Fruit fly (Drosophila melanogaster) whole organism, embryonic: ENCODE data around the gene bmm.
A peak's percentile ranks its signal among the peaks of the same experiment; 100 is the strongest.

Source experiments
- BEAF-32 ChIP-seq: fragments of 200-800 bp; sonication (Bioruptor generic); optimal IDR thresholded peaks from 3 replicates; lab custom pipeline; 2017; ENCODE audit warnings: missing biosample characterization, missing genetic modification characterization, mild to moderate bottlenecking, moderate library complexity, missing genetic modification reagents
- CG10274 ChIP-seq: fragments of 200-800 bp; sonication (Bioruptor generic); optimal IDR thresholded peaks from 3 replicates; lab custom pipeline; 2017; ENCODE audit warnings: missing biosample characterization, mild to moderate bottlenecking, missing genetic modification characterization
- CG10321 ChIP-seq: fragments of 200-800 bp; sonication (Bioruptor generic); IDR thresholded peaks from 2 replicates; pipeline ENCODE4 v1.3.6; 2022; ENCODE audit warnings: missing biosample characterization, missing genetic modification characterization
- CG12219 ChIP-seq: fragments of 200-800 bp; sonication (Bioruptor generic); optimal IDR thresholded peaks from 3 replicates; lab custom pipeline; 2018; ENCODE audit warnings: missing biosample characterization, mild to moderate bottlenecking, missing genetic modification characterization
- CG13287 ChIP-seq: fragments of 200-800 bp; sonication (Bioruptor generic); IDR thresholded peaks from 2 replicates; pipeline ENCODE4 v1.3.6; 2022; ENCODE audit warnings: missing biosample characterization, missing genetic modification characterization; ENCODE audit not compliant: partially characterized antibody
- CG15269 ChIP-seq: fragments of 200-800 bp; sonication (Bioruptor generic); optimal IDR thresholded peaks from 2 replicates; lab custom pipeline; 2018; ENCODE audit warnings: missing biosample characterization, mild to moderate bottlenecking, missing genetic modification characterization, moderate library complexity
- CG1603 ChIP-seq: fragments of 200-800 bp; sonication (Bioruptor generic); optimal IDR thresholded peaks from 2 replicates; lab custom pipeline; 2019; ENCODE audit warnings: missing biosample characterization, mild to moderate bottlenecking, missing genetic modification characterization, moderate library complexity
- CG17328 ChIP-seq: fragments of 200-800 bp; sonication (Bioruptor generic); IDR thresholded peaks from 2 replicates; pipeline ENCODE4 v1.3.6; 2022; ENCODE audit warnings: missing biosample characterization, missing genetic modification characterization
- CG17385 ChIP-seq: fragments of 200-800 bp; sonication (Bioruptor generic); optimal IDR thresholded peaks from 3 replicates; lab custom pipeline; 2018; ENCODE audit warnings: missing biosample characterization, mild to moderate bottlenecking, missing genetic modification characterization
- CG17568 ChIP-seq: fragments of 200-800 bp; sonication (Bioruptor generic); optimal IDR thresholded peaks from 2 replicates; lab custom pipeline; 2018; ENCODE audit warnings: missing biosample characterization, mild to moderate bottlenecking, missing genetic modification characterization, moderate library complexity
- CG17802 ChIP-seq: fragments of 200-800 bp; sonication (Bioruptor generic); optimal IDR thresholded peaks from 2 replicates; lab custom pipeline; 2018; ENCODE audit warnings: missing biosample characterization, mild to moderate bottlenecking, missing genetic modification characterization, moderate library complexity
- CG2129 ChIP-seq: fragments of 200-800 bp; sonication (Bioruptor generic); IDR thresholded peaks from 2 replicates; pipeline ENCODE4 v1.3.6; 2022; ENCODE audit warnings: missing biosample characterization, missing genetic modification characterization; ENCODE audit not compliant: partially characterized antibody
- CG31441 ChIP-seq: fragments of 200-800 bp; sonication (Bioruptor generic); IDR thresholded peaks from 2 replicates; pipeline ENCODE4 v1.3.6; 2022; ENCODE audit warnings: missing biosample characterization, missing genetic modification characterization
- CG34224 ChIP-seq: fragments of 200-800 bp; sonication (Bioruptor generic); IDR thresholded peaks from 3 replicates; pipeline ENCODE4 v1.3.6; 2022; ENCODE audit warnings: missing biosample characterization, missing genetic modification characterization; ENCODE audit not compliant: partially characterized antibody
- CG4854 ChIP-seq: fragments of 200-800 bp; sonication (Bioruptor generic); optimal IDR thresholded peaks from 2 replicates; lab custom pipeline; 2016; ENCODE audit warnings: missing biosample characterization, missing genetic modification characterization, inconsistent platforms
- CG5953 ChIP-seq: fragments of 200-800 bp; sonication (Bioruptor generic); IDR thresholded peaks from 2 replicates; pipeline ENCODE4 v1.3.6; 2022; ENCODE audit warnings: missing biosample characterization, missing genetic modification characterization
- CG7839 ChIP-seq: fragments of 200-800 bp; sonication (Bioruptor generic); optimal IDR thresholded peaks from 3 replicates; lab custom pipeline; 2018; ENCODE audit warnings: missing biosample characterization, mild to moderate bottlenecking, missing genetic modification characterization, moderate library complexity
- CG8290 ChIP-seq, 3 experiments: fragments of 200-800 bp; sonication (Bioruptor generic); optimal IDR thresholded peaks; 2 replicates each; lab custom pipeline; 2016 to 2019; ENCODE audit warnings: missing biosample characterization in 3 of 3, missing genetic modification characterization in 3 of 3, mild to moderate bottlenecking in 2 of 3, moderate library complexity in 1 of 3
- CkIIα-i1 ChIP-seq: fragments of 200-800 bp; sonication (Bioruptor generic); IDR thresholded peaks from 2 replicates; pipeline ENCODE4 v1.3.6; 2022; ENCODE audit warnings: missing biosample characterization, missing genetic modification characterization
- D ChIP-seq, 2 experiments: fragments of 200-800 bp in 1 of 2; fragments of >200 bp in 1 of 2; sonication (Bioruptor generic) in 1 of 2; optimal IDR thresholded peaks; 2 replicates in 1 of 2; 3 replicates in 1 of 2; lab custom pipeline; 2017; ENCODE audit warnings: mild to moderate bottlenecking in 1 of 2, missing biosample characterization in 1 of 2, missing genetic modification characterization in 1 of 2, missing genetic modification reagents in 1 of 2
- Gsc ChIP-seq: fragments of 200-800 bp; sonication (Bioruptor generic); IDR thresholded peaks from 2 replicates; pipeline ENCODE4 v1.3.6; 2022; ENCODE audit warnings: missing biosample characterization, missing genetic modification characterization
- Hey ChIP-seq: fragments of 200-800 bp; sonication (Bioruptor generic); optimal IDR thresholded peaks from 3 replicates; lab custom pipeline; 2018; ENCODE audit warnings: missing biosample characterization, mild to moderate bottlenecking, missing genetic modification characterization
- Hr78 ChIP-seq, 2 experiments: fragments of 200-800 bp in 1 of 2; fragments of >200 bp in 1 of 2; sonication (Bioruptor generic) in 1 of 2; optimal IDR thresholded peaks; 2 replicates each; lab custom pipeline; 2017 to 2019; ENCODE audit warnings: missing biosample characterization in 2 of 2, missing genetic modification characterization in 2 of 2, mild to moderate bottlenecking in 1 of 2, moderate library complexity in 1 of 2
- NK7.1 ChIP-seq: fragments of 200-800 bp; sonication (Bioruptor generic); optimal IDR thresholded peaks from 3 replicates; lab custom pipeline; 2016; ENCODE audit warnings: missing biosample characterization, missing genetic modification characterization
- PHDP ChIP-seq: fragments of 200-800 bp; sonication (Bioruptor generic); optimal IDR thresholded peaks from 3 replicates; lab custom pipeline; 2018; ENCODE audit warnings: missing biosample characterization, mild to moderate bottlenecking, missing genetic modification characterization, moderate library complexity
- Poxn ChIP-seq: fragments of 200-800 bp; sonication (Bioruptor generic); IDR thresholded peaks from 2 replicates; pipeline ENCODE4 v1.3.6; 2022; ENCODE audit warnings: missing biosample characterization, missing genetic modification characterization
- Sry-δ ChIP-seq: fragments of 200-800 bp; sonication (Bioruptor generic); optimal IDR thresholded peaks from 2 replicates; lab custom pipeline; 2016; ENCODE audit warnings: missing biosample characterization, missing genetic modification characterization
- YL-1 ChIP-seq: fragments of 200-800 bp; sonication (Bioruptor generic); optimal IDR thresholded peaks from 3 replicates; lab custom pipeline; 2017; ENCODE audit warnings: missing biosample characterization, mild to moderate bottlenecking, missing genetic modification characterization
- aop ChIP-seq: fragments of 200-800 bp; sonication (Bioruptor generic); IDR thresholded peaks from 2 replicates; pipeline ENCODE4 v1.3.6; 2022; ENCODE audit warnings: missing biosample characterization, missing genetic modification characterization
- bab2 ChIP-seq: fragments of 200-800 bp; sonication (Bioruptor generic); optimal IDR thresholded peaks from 2 replicates; lab custom pipeline; 2016; ENCODE audit warnings: missing biosample characterization, missing genetic modification characterization
- br ChIP-seq: fragments of >200 bp; optimal IDR thresholded peaks from 2 replicates; lab custom pipeline; 2017
- cato ChIP-seq: fragments of 200-800 bp; sonication (Bioruptor generic); optimal IDR thresholded peaks from 2 replicates; lab custom pipeline; 2016; ENCODE audit warnings: missing biosample characterization, missing genetic modification characterization, borderline replicate concordance
- cg ChIP-seq: fragments of 200-800 bp; sonication (Bioruptor generic); optimal IDR thresholded peaks from 3 replicates; lab custom pipeline; 2019; ENCODE audit warnings: missing biosample characterization, mild to moderate bottlenecking, missing genetic modification characterization, moderate library complexity
- croc ChIP-seq: fragments of 200-800 bp; sonication (Bioruptor generic); conservative IDR thresholded peaks from 3 replicates; pipeline ENCODE4 v1.3.6; 2022; ENCODE audit warnings: missing biosample characterization, missing genetic modification characterization
- da ChIP-seq: fragments of 200-800 bp; sonication (Bioruptor generic); optimal IDR thresholded peaks from 2 replicates; lab custom pipeline; 2016; ENCODE audit warnings: missing biosample characterization, missing genetic modification characterization
- ems ChIP-seq: fragments of 200-800 bp; sonication (Bioruptor generic); optimal IDR thresholded peaks from 3 replicates; lab custom pipeline; 2016; ENCODE audit warnings: missing biosample characterization, missing genetic modification characterization
- esg ChIP-seq: fragments of 200-800 bp; sonication (Bioruptor generic); conservative IDR thresholded peaks from 2 replicates; pipeline ENCODE4 v1.3.6; 2022; ENCODE audit warnings: missing biosample characterization, missing genetic modification characterization
- hkb ChIP-seq, 2 experiments: fragments of 200-800 bp in 1 of 2; fragments of >200 bp in 1 of 2; sonication (Bioruptor generic) in 1 of 2; IDR thresholded peaks in 1 of 2; optimal IDR thresholded peaks in 1 of 2; 2 replicates each; pipeline versions ENCODE4 v1.3.6 to Lab custom; 2017 to 2022; ENCODE audit warnings: missing biosample characterization in 1 of 2, missing genetic modification characterization in 1 of 2
- jumu ChIP-seq: fragments of 200-800 bp; sonication (Bioruptor generic); optimal IDR thresholded peaks from 3 replicates; lab custom pipeline; 2016; ENCODE audit warnings: missing biosample characterization, missing genetic modification characterization
- kni ChIP-seq: fragments of 200-800 bp; sonication (Bioruptor generic); optimal IDR thresholded peaks from 3 replicates; lab custom pipeline; 2017; ENCODE audit warnings: mild to moderate bottlenecking, missing biosample characterization, missing genetic modification reagents, missing genetic modification characterization
- mam ChIP-seq: fragments of 200-800 bp; sonication (Bioruptor generic); optimal IDR thresholded peaks from 3 replicates; lab custom pipeline; 2016; ENCODE audit warnings: missing biosample characterization, missing genetic modification characterization
- repo ChIP-seq: fragments of 200-800 bp; sonication (Bioruptor generic); optimal IDR thresholded peaks from 2 replicates; lab custom pipeline; 2016; ENCODE audit warnings: missing biosample characterization, missing genetic modification characterization
- sc ChIP-seq, 3 experiments: fragments of >200 bp in 2 of 3; fragments of 200-800 bp in 1 of 3; sonication (Bioruptor generic) in 1 of 3; optimal IDR thresholded peaks; 2 replicates in 2 of 3; 3 replicates in 1 of 3; lab custom pipeline; 2017; ENCODE audit warnings: mild to moderate bottlenecking in 1 of 3, missing biosample characterization in 1 of 3, missing genetic modification characterization in 1 of 3, missing genetic modification reagents in 1 of 3
- ssp ChIP-seq: fragments of 200-800 bp; sonication (Bioruptor generic); IDR thresholded peaks from 2 replicates; pipeline ENCODE4 v1.3.6; 2022; ENCODE audit warnings: missing biosample characterization, missing genetic modification characterization
- tin ChIP-seq: fragments of 200-800 bp; sonication (Bioruptor generic); optimal IDR thresholded peaks from 3 replicates; lab custom pipeline; 2016; ENCODE audit warnings: missing biosample characterization, missing genetic modification characterization
- vfl ChIP-seq: fragments of 200-800 bp; sonication (Bioruptor generic); optimal IDR thresholded peaks from 2 replicates; lab custom pipeline; 2016; ENCODE audit warnings: missing biosample characterization, missing genetic modification characterization
- zf30C ChIP-seq: fragments of 200-800 bp; sonication (Bioruptor generic); optimal IDR thresholded peaks from 3 replicates; lab custom pipeline; 2018; ENCODE audit warnings: missing biosample characterization, mild to moderate bottlenecking, missing genetic modification characterization

Gene bmm

DNA sequence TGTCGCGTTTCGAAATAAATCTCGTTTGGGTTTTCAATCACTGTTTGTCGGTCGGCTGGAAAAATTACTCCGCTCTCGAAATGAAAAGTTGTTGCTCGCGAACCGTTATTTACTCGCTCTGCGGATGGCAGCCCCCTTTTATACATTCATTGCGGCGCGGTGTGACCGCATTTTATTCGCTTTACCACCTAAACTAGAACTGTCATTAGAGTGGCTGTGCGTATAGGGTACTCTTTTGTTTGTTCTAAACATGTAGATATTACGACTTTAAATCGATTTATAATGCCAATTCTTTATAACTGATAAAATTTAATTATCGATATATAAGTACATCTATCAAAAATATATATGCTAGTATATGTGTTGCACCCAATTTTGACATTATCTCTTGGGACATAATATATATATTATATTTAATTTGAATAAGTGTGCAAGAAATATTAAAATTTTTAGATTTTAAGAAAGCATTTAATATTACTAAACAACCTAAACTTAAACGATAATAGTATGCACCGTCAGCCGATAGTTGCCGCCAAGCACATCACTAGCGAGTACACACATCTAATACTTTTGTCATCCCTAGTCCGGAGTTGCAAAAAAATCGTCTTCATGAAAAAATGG is at the start of gene bmm, which contains the start of gene Tdrd3 (continued):
- peak; percentile 67 for TF ChIP-seq ssp (GFP tag; lab: Robert Waterston, UW)
- TF ChIP-seq CG7839 (tag; lab: Kevin White, UChicago) = peak; percentile 84
- TF ChIP-seq BEAF-32 = peak; percentile 93
- TF ChIP-seq aop (GFP tag; lab: Robert Waterston, UW) = no peak
- TF ChIP-seq croc (GFP tag; lab: Robert Waterston, UW) = peak; percentile 64
- TF ChIP-seq sc (optimal IDR thresholded peaks at IDR 0.05; lab: Kevin White, UChicago) = no peak
- TF ChIP-seq sc (GFP tag; optimal IDR thresholded peaks at IDR 0.05; lab: Kevin White, UChicago) = peak; percentile 27
- TF ChIP-seq br = no peak
- no peak for TF ChIP-seq Hr78 (GFP tag; optimal IDR thresholded peaks at IDR 0.05; lab: Kevin White, UChicago)
- TF ChIP-seq CG13287 (GFP tag; lab: Robert Waterston, UW) = peak; percentile 87
- TF ChIP-seq CG17802 (tag; lab: Kevin White, UChicago) = peak; percentile 19
- TF ChIP-seq hkb (optimal IDR thresholded peaks at IDR 0.05; lab: Kevin White, UChicago) = no peak
- peak; percentile 42; the same call in 1 of the 2 replicates for TF ChIP-seq hkb (GFP tag; IDR thresholded peaks at IDR 0.05; lab: Robert Waterston, UW)
- no peak for TF ChIP-seq da (GFP tag; lab: Kevin White, UChicago)
- TF ChIP-seq CkIIα-i1 (GFP tag; lab: Robert Waterston, UW) = no peak
- peak; percentile 22 for TF ChIP-seq CG1603 (tag; lab: Kevin White, UChicago)
- TF ChIP-seq CG4854 (GFP tag; lab: Kevin White, UChicago) = peak; percentile 24
- TF ChIP-seq CG17328 (GFP tag; lab: Robert Waterston, UW) = peak; percentile 39; the same call in 1 of the 2 replicates
- TF ChIP-seq CG31441 (GFP tag; lab: Robert Waterston, UW) = peak; percentile 92
- no peak for TF ChIP-seq Hey
- TF ChIP-seq tin (GFP tag; lab: Kevin White, UChicago) = peak; percentile 80
- TF ChIP-seq mam (GFP tag; lab: Kevin White, UChicago) = peak; percentile 84
- peak; percentile 20 for TF ChIP-seq repo (GFP tag; lab: Kevin White, UChicago)
- peak; percentile 64 for TF ChIP-seq cato (GFP tag; lab: Kevin White, UChicago)
- TF ChIP-seq NK7.1 = no peak
- no peak for TF ChIP-seq cg (GFP tag; lab: Kevin White, UChicago)
- peak; percentile 40 for TF ChIP-seq CG17568 (GFP tag; lab: Kevin White, UChicago)
- peak; percentile 58 for TF ChIP-seq vfl (GFP tag; lab: Kevin White, UChicago)
- TF ChIP-seq D (optimal IDR thresholded peaks at IDR 0.05; lab: Kevin White, UChicago) = no peak
- TF ChIP-seq D (GFP tag; optimal IDR thresholded peaks at IDR 0.05; lab: Kevin White, UChicago) = peak; percentile 32
- peak; percentile 89 for TF ChIP-seq CG8290 (GFP tag; optimal IDR thresholded peaks at IDR 0.05; lab: Kevin White, UChicago)
- TF ChIP-seq CG8290 (tag; optimal IDR thresholded peaks at IDR 0.05; lab: Kevin White, UChicago) = peak; percentile 62 to 83
- no peak for TF ChIP-seq CG12219 (GFP tag; lab: Kevin White, UChicago)
- TF ChIP-seq esg (GFP tag; lab: Robert Waterston, UW) = peak; percentile 81
- peak; percentile 85; the same call in 1 of the 2 replicates for TF ChIP-seq CG2129
- TF ChIP-seq CG10274 (GFP tag; lab: Kevin White, UChicago) = no peak
- peak; percentile 85 for TF ChIP-seq CG15269 (tag; lab: Kevin White, UChicago)
- peak; percentile 73 for TF ChIP-seq CG17385 (GFP tag; lab: Kevin White, UChicago)
- TF ChIP-seq Poxn (GFP tag; lab: Robert Waterston, UW) = peak; percentile 52; the same call in 1 of the 2 replicates
- no peak for TF ChIP-seq Gsc (GFP tag; lab: Robert Waterston, UW)
- peak; percentile 52 for TF ChIP-seq YL-1 (GFP tag; lab: Kevin White, UChicago)
- TF ChIP-seq bab2 (GFP tag; lab: Kevin White, UChicago) = peak; percentile 65
- TF ChIP-seq PHDP = peak; percentile 84
- TF ChIP-seq Sry-δ = peak; percentile 94
- TF ChIP-seq ems (GFP tag; lab: Kevin White, UChicago) = no peak
- TF ChIP-seq zf30C = no peak
- peak; percentile 45 for TF ChIP-seq kni (GFP tag; lab: Kevin White, UChicago)
- TF ChIP-seq CG34224 (GFP tag; lab: Robert Waterston, UW) = peak; percentile 81
- peak; percentile 4 for TF ChIP-seq jumu
- TF ChIP-seq CG5953 (GFP tag; lab: Robert Waterston, UW) = peak; percentile 63; the same call in 1 of the 2 replicates
- TF ChIP-seq CG10321 (GFP tag; lab: Robert Waterston, UW) = no peak
